Fruit fly (Drosophila melanogaster) whole organism, embryonic: ENCODE data around the gene CG12069.

Experiments
- CG10209 ChIP-seq: fragments of 200-800 bp; sonication (Bioruptor generic); optimal IDR thresholded peaks from 3 replicates; lab custom pipeline; 2017; ENCODE audit warnings: missing biosample characterization, mild to moderate bottlenecking, missing genetic modification characterization, missing genetic modification reagents
- CG11504 ChIP-seq: fragments of 200-800 bp; sonication (Bioruptor generic); optimal IDR thresholded peaks from 3 replicates; lab custom pipeline; 2019; ENCODE audit warnings: missing biosample characterization, mild to moderate bottlenecking, missing genetic modification characterization, moderate library complexity
- CG11723 ChIP-seq: fragments of 200-800 bp; sonication (Bioruptor generic); optimal IDR thresholded peaks from 2 replicates; lab custom pipeline; 2017; ENCODE audit warnings: missing biosample characterization, mild to moderate bottlenecking, missing genetic modification characterization
- CG12219 ChIP-seq: fragments of 200-800 bp; sonication (Bioruptor generic); optimal IDR thresholded peaks from 3 replicates; lab custom pipeline; 2018; ENCODE audit warnings: missing biosample characterization, mild to moderate bottlenecking, missing genetic modification characterization
- CG1233 ChIP-seq: fragments of 200-800 bp; sonication (Bioruptor generic); optimal IDR thresholded peaks from 4 replicates; lab custom pipeline; 2018; ENCODE audit warnings: missing biosample characterization, mild to moderate bottlenecking, missing genetic modification characterization
- CG12391 ChIP-seq: fragments of 200-800 bp; sonication (Bioruptor generic); optimal IDR thresholded peaks from 3 replicates; lab custom pipeline; 2018; ENCODE audit warnings: missing biosample characterization, mild to moderate bottlenecking, missing genetic modification characterization, moderate library complexity
- CG12744 ChIP-seq: fragments of 200-800 bp; sonication (Bioruptor generic); optimal IDR thresholded peaks from 2 replicates; lab custom pipeline; 2016; ENCODE audit warnings: missing biosample characterization, missing genetic modification characterization
- CG14050 ChIP-seq: fragments of 200-800 bp; sonication (Bioruptor generic); IDR thresholded peaks from 3 replicates; pipeline ENCODE4 v1.3.6; 2022; ENCODE audit warnings: missing biosample characterization, missing genetic modification characterization
- CG14667 ChIP-seq: fragments of 200-800 bp; sonication (Bioruptor generic); IDR thresholded peaks from 2 replicates; pipeline ENCODE4 v1.3.6; 2022; ENCODE audit warnings: missing biosample characterization, missing genetic modification characterization
- CG15269 ChIP-seq: fragments of 200-800 bp; sonication (Bioruptor generic); optimal IDR thresholded peaks from 2 replicates; lab custom pipeline; 2018; ENCODE audit warnings: missing biosample characterization, mild to moderate bottlenecking, missing genetic modification characterization, moderate library complexity
- CG1529 ChIP-seq: fragments of 200-800 bp; sonication (Bioruptor generic); optimal IDR thresholded peaks from 3 replicates; lab custom pipeline; 2018; ENCODE audit warnings: missing biosample characterization, missing genetic modification characterization
- CG1603 ChIP-seq: fragments of 200-800 bp; sonication (Bioruptor generic); optimal IDR thresholded peaks from 2 replicates; lab custom pipeline; 2019; ENCODE audit warnings: missing biosample characterization, mild to moderate bottlenecking, missing genetic modification characterization, moderate library complexity
- CG16779 ChIP-seq: fragments of 200-800 bp; sonication (Bioruptor generic); IDR thresholded peaks from 2 replicates; pipeline ENCODE4 v1.3.6; 2022; ENCODE audit warnings: missing biosample characterization, missing genetic modification characterization
- CG2129 ChIP-seq: fragments of 200-800 bp; sonication (Bioruptor generic); IDR thresholded peaks from 2 replicates; pipeline ENCODE4 v1.3.6; 2022; ENCODE audit warnings: missing biosample characterization, missing genetic modification characterization; ENCODE audit not compliant: partially characterized antibody
- CG2202 ChIP-seq: fragments of 200-800 bp; sonication (Bioruptor generic); optimal IDR thresholded peaks from 2 replicates; lab custom pipeline; 2018; ENCODE audit warnings: missing biosample characterization, mild to moderate bottlenecking, missing genetic modification characterization
- CG31388 ChIP-seq: fragments of 200-800 bp; sonication (Bioruptor generic); optimal IDR thresholded peaks from 2 replicates; lab custom pipeline; 2016; ENCODE audit warnings: missing biosample characterization, missing genetic modification characterization
- CG6689 ChIP-seq: fragments of 200-800 bp; sonication (Bioruptor generic); IDR thresholded peaks from 2 replicates; pipeline ENCODE4 v1.3.6; 2022; ENCODE audit warnings: missing biosample characterization, missing genetic modification characterization
- CG8290 ChIP-seq, 3 experiments: fragments of 200-800 bp; sonication (Bioruptor generic); optimal IDR thresholded peaks; 2 replicates each; lab custom pipeline; 2016 to 2019; ENCODE audit warnings: missing biosample characterization in 3 of 3, missing genetic modification characterization in 3 of 3, mild to moderate bottlenecking in 2 of 3, moderate library complexity in 1 of 3
- CG8924 ChIP-seq: fragments of 200-800 bp; optimal IDR thresholded peaks from 3 replicates; lab custom pipeline; 2019; ENCODE audit warnings: missing biosample characterization, mild to moderate bottlenecking, missing genetic modification characterization, moderate library complexity
- CG9609 ChIP-seq: fragments of 200-800 bp; sonication (Bioruptor generic); optimal IDR thresholded peaks from 3 replicates; lab custom pipeline; 2016; ENCODE audit warnings: missing biosample characterization, missing genetic modification characterization
- D19A ChIP-seq: fragments of 200-800 bp; optimal IDR thresholded peaks from 3 replicates; lab custom pipeline; 2019; ENCODE audit warnings: missing biosample characterization, mild to moderate bottlenecking, missing genetic modification characterization, moderate library complexity
- Gug ChIP-seq: fragments of 200-800 bp; sonication (Bioruptor generic); IDR thresholded peaks from 4 replicates; pipeline ENCODE4 v1.3.6; 2022; ENCODE audit warnings: missing biosample characterization, missing genetic modification characterization
- HLH3B ChIP-seq: fragments of 200-800 bp; sonication (Bioruptor generic); IDR thresholded peaks from 2 replicates; pipeline ENCODE4 v1.3.6; 2022; ENCODE audit warnings: missing biosample characterization, missing genetic modification characterization
- Oaz ChIP-seq: fragments of 200-800 bp; sonication (Bioruptor generic); IDR thresholded peaks from 2 replicates; pipeline ENCODE4 v1.3.6; 2022; ENCODE audit warnings: missing biosample characterization, missing genetic modification characterization
- Optix ChIP-seq: fragments of 200-800 bp; sonication (Bioruptor generic); IDR thresholded peaks from 3 replicates; pipeline ENCODE4 v1.3.6; 2022; ENCODE audit warnings: missing biosample characterization, missing genetic modification characterization
- Xrp1 ChIP-seq: fragments of 200-800 bp; sonication (Bioruptor generic); IDR thresholded peaks from 2 replicates; pipeline ENCODE4 v1.3.6; 2022; ENCODE audit warnings: missing biosample characterization, missing genetic modification characterization
- chif ChIP-seq, 2 experiments: fragments of 200-800 bp; sonication (Bioruptor generic); optimal IDR thresholded peaks; 3 replicates each; lab custom pipeline; 2016; ENCODE audit warnings: missing biosample characterization in 2 of 2, missing genetic modification characterization in 2 of 2
- ci ChIP-seq: fragments of 200-800 bp; sonication (Bioruptor generic); IDR thresholded peaks from 3 replicates; pipeline ENCODE4 v1.3.6; 2022; ENCODE audit warnings: missing biosample characterization, missing genetic modification characterization
- dati ChIP-seq: fragments of 200-800 bp; sonication (Bioruptor generic); IDR thresholded peaks from 2 replicates; pipeline ENCODE4 v1.3.6; 2022; ENCODE audit warnings: missing biosample characterization, missing genetic modification characterization
- dmrt11E ChIP-seq: fragments of 200-800 bp; sonication (Bioruptor generic); optimal IDR thresholded peaks from 3 replicates; lab custom pipeline; 2018; ENCODE audit warnings: missing biosample characterization, mild to moderate bottlenecking, missing genetic modification characterization, moderate library complexity
- dmrt99B ChIP-seq: fragments of 200-800 bp; sonication (Bioruptor generic); optimal IDR thresholded peaks from 2 replicates; lab custom pipeline; 2018; ENCODE audit warnings: missing biosample characterization, mild to moderate bottlenecking, missing genetic modification characterization, moderate library complexity
- ems ChIP-seq: fragments of 200-800 bp; sonication (Bioruptor generic); optimal IDR thresholded peaks from 3 replicates; lab custom pipeline; 2016; ENCODE audit warnings: missing biosample characterization, missing genetic modification characterization
- fd96Cb ChIP-seq: fragments of 200-800 bp; sonication (Bioruptor generic); optimal IDR thresholded peaks from 2 replicates; lab custom pipeline; 2018; ENCODE audit warnings: missing biosample characterization, mild to moderate bottlenecking, missing genetic modification characterization, moderate library complexity
- hkb ChIP-seq, 2 experiments: fragments of 200-800 bp in 1 of 2; fragments of >200 bp in 1 of 2; sonication (Bioruptor generic) in 1 of 2; IDR thresholded peaks in 1 of 2; optimal IDR thresholded peaks in 1 of 2; 2 replicates each; pipeline versions ENCODE4 v1.3.6 to Lab custom; 2017 to 2022; ENCODE audit warnings: missing biosample characterization in 1 of 2, missing genetic modification characterization in 1 of 2
- ind ChIP-seq: fragments of 200-800 bp; sonication (Bioruptor generic); optimal IDR thresholded peaks from 3 replicates; lab custom pipeline; 2016; ENCODE audit warnings: missing biosample characterization, missing genetic modification characterization
- nerfin-1 ChIP-seq: fragments of 200-800 bp; sonication (Bioruptor generic); optimal IDR thresholded peaks from 3 replicates; lab custom pipeline; 2019; ENCODE audit warnings: missing biosample characterization, mild to moderate bottlenecking, missing genetic modification characterization, moderate library complexity
- org-1 ChIP-seq: fragments of 200-800 bp; sonication (Bioruptor generic); optimal IDR thresholded peaks from 2 replicates; lab custom pipeline; 2017; ENCODE audit warnings: missing biosample characterization, missing genetic modification characterization
- otp ChIP-seq: fragments of 200-800 bp; sonication (Bioruptor generic); IDR thresholded peaks from 3 replicates; pipeline ENCODE4, ENCODE4 v1.3.6; 2022; ENCODE audit warnings: missing biosample characterization, missing genetic modification characterization
- pan ChIP-seq, 4 experiments: fragments of >200 bp in 3 of 4; fragments of 200-800 bp in 1 of 4; sonication (Bioruptor generic) in 1 of 4; optimal IDR thresholded peaks in 3 of 4; IDR thresholded peaks in 1 of 4; 2 replicates each; pipeline versions ENCODE4 v1.3.6 to Lab custom; 2017 to 2022; ENCODE audit warnings: missing biosample characterization in 2 of 4, missing genetic modification characterization in 2 of 4, mixed read lengths in 1 of 4
- prd ChIP-seq, 3 experiments: fragments of >200 bp in 2 of 3; fragments of 200-800 bp in 1 of 3; sonication (Bioruptor generic) in 1 of 3; optimal IDR thresholded peaks in 2 of 3; IDR thresholded peaks in 1 of 3; 2 replicates in 2 of 3; 3 replicates in 1 of 3; pipeline versions ENCODE4 v1.3.6 to Lab custom; 2017 to 2022; ENCODE audit warnings: missing biosample characterization in 1 of 3, missing genetic modification characterization in 1 of 3
- ranshi ChIP-seq: fragments of 200-800 bp; sonication (Bioruptor generic); IDR thresholded peaks from 2 replicates; pipeline ENCODE4 v1.3.6; 2022; ENCODE audit warnings: missing biosample characterization, missing genetic modification characterization
- sc ChIP-seq, 3 experiments: fragments of >200 bp in 2 of 3; fragments of 200-800 bp in 1 of 3; sonication (Bioruptor generic) in 1 of 3; optimal IDR thresholded peaks; 2 replicates in 2 of 3; 3 replicates in 1 of 3; lab custom pipeline; 2017; ENCODE audit warnings: mild to moderate bottlenecking in 1 of 3, missing biosample characterization in 1 of 3, missing genetic modification characterization in 1 of 3, missing genetic modification reagents in 1 of 3
- sens ChIP-seq: fragments of 200-800 bp; sonication (Bioruptor generic); peaks from one replicate; lab custom pipeline; 2016; ENCODE audit warnings: missing biosample characterization, missing genetic modification characterization
- sob ChIP-seq: fragments of 200-800 bp; sonication (Bioruptor generic); IDR thresholded peaks from 2 replicates; pipeline ENCODE4 v1.3.6; 2022; ENCODE audit warnings: missing biosample characterization, missing genetic modification characterization
- tgo ChIP-seq: fragments of 200-800 bp; sonication (Bioruptor generic); IDR thresholded peaks from 3 replicates; pipeline ENCODE4 v1.3.6; 2022; ENCODE audit warnings: missing biosample characterization, missing genetic modification characterization
- unpg ChIP-seq: fragments of 200-800 bp; sonication (Bioruptor generic); optimal IDR thresholded peaks from 3 replicates; lab custom pipeline; 2018; ENCODE audit warnings: missing biosample characterization, mild to moderate bottlenecking, missing genetic modification characterization, moderate library complexity
- zen ChIP-seq: fragments of 200-800 bp; sonication (Bioruptor generic); optimal IDR thresholded peaks from 3 replicates; lab custom pipeline; 2018; ENCODE audit warnings: missing biosample characterization, mild to moderate bottlenecking, missing genetic modification characterization, moderate library complexity

The CG12069 gene

DNA sequence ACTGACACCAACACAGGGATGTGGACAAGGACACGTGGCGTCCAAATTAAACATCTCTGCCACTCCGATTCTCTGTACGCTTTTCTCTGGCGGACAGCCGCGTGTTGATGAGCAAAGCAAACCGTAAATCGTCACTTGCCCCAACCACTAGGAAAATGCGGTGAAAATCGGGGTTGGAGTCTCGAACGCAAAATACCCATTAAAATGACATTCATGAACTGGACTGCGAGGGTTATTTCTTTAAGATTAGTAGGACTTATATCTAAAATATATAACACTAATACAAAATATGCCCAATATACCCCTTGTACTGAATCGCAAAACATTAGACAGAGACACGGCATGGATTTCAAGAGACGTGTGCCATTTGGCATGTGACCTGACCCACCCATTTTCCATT, 23.1 kb upstream of the CG12069 start (continued):
- TF ChIP-seq sens (GFP tag; lab: Kevin White, UChicago) (peak; percentile 77), Xrp1 (GFP tag; lab: Robert Waterston, UW) (peak; percentile 65), CG14050 (GFP tag; lab: Robert Waterston, UW) (0 out of 3 replicates have a peak, but pooled peaks have one; percentile 20), unpg (GFP tag; lab: Kevin White, UChicago) (peak; percentile 16), CG6689 (GFP tag; lab: Robert Waterston, UW) (peak; percentile 25; the same call in 1 of the 2 replicates), pan (optimal IDR thresholded peaks at IDR 0.05; lab: Kevin White, UChicago) (no peak), pan (GFP tag; optimal IDR thresholded peaks at IDR 0.05 in 1 of 2, IDR thresholded peaks at IDR 0.05 in 1 of 2) (peak in 1 of 2 experiments; percentile 15), CG12219 (GFP tag; lab: Kevin White, UChicago) (peak; percentile 8), ind (GFP tag; lab: Kevin White, UChicago) (peak; percentile 3), hkb (optimal IDR thresholded peaks at IDR 0.05; lab: Kevin White, UChicago) (no peak), hkb (GFP tag; IDR thresholded peaks at IDR 0.05; lab: Robert Waterston, UW) (peak; percentile 51; the same call in 1 of the 2 replicates), CG1529 (GFP tag; lab: Kevin White, UChicago) (peak; percentile 3), CG1603 (tag; lab: Kevin White, UChicago) (peak; percentile 62), Optix (GFP tag; lab: Robert Waterston, UW) (0 out of 3 replicates have a peak, but pooled peaks have one; percentile 29), HLH3B (GFP tag; lab: Robert Waterston, UW) (peak; percentile 30; the same call in 1 of the 2 replicates), CG11723 (GFP tag; lab: Kevin White, UChicago) (no peak), CG15269 (tag; lab: Kevin White, UChicago) (peak; percentile 1), CG8924 (peak; percentile 5), sob (peak; percentile 48; the same call in 1 of the 2 replicates), ci (GFP tag; lab: Robert Waterston, UW) (peak; percentile 75; the same call in 2 of the 3 replicates), chif (GFP tag; optimal IDR thresholded peaks at IDR 0.05; lab: Kevin White, UChicago) (peak in 1 of 2 experiments; percentile 21), CG8290 (GFP tag; optimal IDR thresholded peaks at IDR 0.05; lab: Kevin White, UChicago) (no peak), CG8290 (tag; optimal IDR thresholded peaks at IDR 0.05; lab: Kevin White, UChicago) (peak in 1 of 2 experiments; percentile 51), CG16779 (GFP tag; lab: Robert Waterston, UW) (no peak), zen (tag; lab: Kevin White, UChicago) (no peak), CG14667 (GFP tag; lab: Robert Waterston, UW) (peak; percentile 37; the same call in 1 of the 2 replicates), CG9609 (GFP tag; lab: Kevin White, UChicago) (no peak), fd96Cb (tag; lab: Kevin White, UChicago) (peak; percentile 19), dmrt11E (tag; lab: Kevin White, UChicago) (peak; percentile 46), prd (optimal IDR thresholded peaks at IDR 0.05; lab: Kevin White, UChicago) (no peak), prd (GFP tag; IDR thresholded peaks at IDR 0.05; lab: Robert Waterston, UW) (peak; percentile 71; the same call in 2 of the 3 replicates), dati (0 out of 2 replicates have a peak, but pooled peaks have one; percentile 22), org-1 (peak; percentile 33), sc (optimal IDR thresholded peaks at IDR 0.05; lab: Kevin White, UChicago) (no peak), sc (GFP tag; optimal IDR thresholded peaks at IDR 0.05; lab: Kevin White, UChicago) (peak; percentile 8), nerfin-1 (tag; lab: Kevin White, UChicago) (peak; percentile 32), CG11504 (tag; lab: Kevin White, UChicago) (peak; percentile 51), tgo (GFP tag; lab: Robert Waterston, UW) (peak; percentile 37; the same call in 1 of the 3 replicates), CG2129 (GFP tag; lab: Robert Waterston, UW) (no peak), CG1233 (GFP tag; lab: Kevin White, UChicago) (no peak), CG12391 (peak; percentile 22), CG12744 (no peak), dmrt99B (tag; lab: Kevin White, UChicago) (peak; percentile 48), Oaz (GFP tag; lab: Robert Waterston, UW) (0 out of 2 replicates have a peak, but pooled peaks have one; percentile 24), otp (GFP tag; lab: Robert Waterston, UW) (0 out of 3 replicates have a peak, but pooled peaks have one; percentile 46), Gug (0 out of 4 replicates have a peak, but pooled peaks have one; percentile 6), ranshi (GFP tag; lab: Robert Waterston, UW) (peak; percentile 27; the same call in 1 of the 2 replicates), ems (no peak), CG10209 (GFP tag; lab: Kevin White, UChicago) (no peak), CG2202 (tag; lab: Kevin White, UChicago) (no peak), CG31388 (GFP tag; lab: Kevin White, UChicago) (no peak), D19A (tag; lab: Kevin White, UChicago) (peak; percentile 32)
